Worm (Caenorhabditis elegans) whole organism, L4 larva: ENCODE results near the gene ttr-18.
A peak's percentile ranks its signal among the peaks of the same experiment; 100 is the strongest.

ENCODE experiments used
- F10B5.3 ChIP-seq: sonication (generic microtip); optimal IDR thresholded peaks from 2 replicates; lab custom pipeline; 2016; ENCODE audit warnings: mild to moderate bottlenecking, missing genetic modification characterization, missing compliant biosample characterization
- F49E8.2 ChIP-seq: sonication (generic microtip); optimal IDR thresholded peaks from 2 replicates; lab custom pipeline; 2016; ENCODE audit warnings: missing compliant biosample characterization, mild to moderate bottlenecking, missing genetic modification characterization, borderline replicate concordance
- R02D3.7 ChIP-seq: fragments of 150-350 bp; sonication (generic microtip); optimal IDR thresholded peaks from 3 replicates; lab custom pipeline; 2014; ENCODE audit warnings: missing biosample characterization, missing genetic modification characterization
- T20F7.1 ChIP-seq: fragments of 200-800 bp; sonication (Bioruptor generic); optimal IDR thresholded peaks from 2 replicates; lab custom pipeline; 2018; ENCODE audit warnings: mild to moderate bottlenecking, missing genetic modification characterization, missing compliant biosample characterization
- T26A8.4 ChIP-seq: fragments of 200-800 bp; sonication (Bioruptor generic); IDR thresholded peaks from 2 replicates; pipeline ENCODE4 v1.3.6; 2022; ENCODE audit warnings: missing genetic modification characterization, missing compliant biosample characterization
- Y105C5A.15 ChIP-seq: fragments of 200-800 bp; sonication (Bioruptor generic); IDR thresholded peaks from 2 replicates; pipeline ENCODE4 v1.3.6; 2022; ENCODE audit warnings: missing genetic modification characterization, missing compliant biosample characterization
- Y5F2A.4 ChIP-seq: fragments of 200-800 bp; sonication (Bioruptor generic); optimal IDR thresholded peaks from 2 replicates; lab custom pipeline; 2018; ENCODE audit warnings: mild to moderate bottlenecking, missing genetic modification characterization, missing compliant biosample characterization
- Y75B8A.6 ChIP-seq: fragments of 200-800 bp; sonication (Bioruptor generic); IDR thresholded peaks from 2 replicates; pipeline ENCODE4 v1.3.6; 2022; ENCODE audit warnings: missing genetic modification reagents, missing genetic modification characterization, missing compliant biosample characterization
- ZK337.2 ChIP-seq: fragments of 200-800 bp; sonication (Bioruptor generic); IDR thresholded peaks from 2 replicates; pipeline ENCODE4 v1.3.6; 2022; ENCODE audit warnings: missing genetic modification reagents, missing genetic modification characterization, missing compliant biosample characterization
- ZK546.5 ChIP-seq, 2 experiments: sonication (generic microtip); optimal IDR thresholded peaks; 2 replicates each; lab custom pipeline; 2017; ENCODE audit warnings: missing biosample characterization in 2 of 2, missing genetic modification characterization in 2 of 2
- aly-2 ChIP-seq: sonication (generic microtip); optimal IDR thresholded peaks from 2 replicates; lab custom pipeline; 2018; ENCODE audit warnings: missing biosample characterization, missing genetic modification characterization
- ama-1 ChIP-seq: fragments of 150-350 bp; optimal IDR thresholded peaks from 2 replicates; lab custom pipeline; 2014; ENCODE audit warnings: inconsistent platforms, mixed read lengths
- attf-4 ChIP-seq: sonication (generic microtip); optimal IDR thresholded peaks from 3 replicates; lab custom pipeline; 2017; ENCODE audit warnings: missing biosample characterization, missing genetic modification characterization
- ceh-28 ChIP-seq: fragments of 150-350 bp; optimal IDR thresholded peaks from 2 replicates; lab custom pipeline; 2014; ENCODE audit warnings: missing biosample characterization, missing genetic modification reagents, missing genetic modification characterization
- ces-1 ChIP-seq: fragments of 150-350 bp; sonication (generic microtip); optimal IDR thresholded peaks from 4 replicates; lab custom pipeline; 2014; ENCODE audit warnings: missing biosample characterization, missing genetic modification reagents, missing genetic modification characterization
- cey-2 ChIP-seq: sonication (generic microtip); optimal IDR thresholded peaks from 3 replicates; lab custom pipeline; 2017; ENCODE audit warnings: missing genetic modification characterization, mild to moderate bottlenecking, missing compliant biosample characterization, antibody characterized with exemption, borderline replicate concordance; ENCODE audit not compliant: insufficient read depth
- daf-12 ChIP-seq: fragments of 150-350 bp; optimal IDR thresholded peaks from 2 replicates; lab custom pipeline; 2014; ENCODE audit warnings: missing biosample characterization, missing genetic modification reagents, missing genetic modification characterization
- daf-16 ChIP-seq, 3 experiments: sonication (generic microtip); optimal IDR thresholded peaks; 2 replicates each; lab custom pipeline; 2016 to 2017; ENCODE audit warnings: missing genetic modification characterization in 3 of 3, missing genetic modification reagents in 3 of 3, mild to moderate bottlenecking in 2 of 3, missing compliant biosample characterization in 2 of 3, missing biosample characterization in 1 of 3, moderate library complexity in 1 of 3
- egl-27 ChIP-seq: sonication (generic microtip); optimal IDR thresholded peaks from 3 replicates; lab custom pipeline; 2017; ENCODE audit warnings: missing biosample characterization, missing genetic modification reagents, missing genetic modification characterization
- egl-43 ChIP-seq: fragments of 200-800 bp; sonication (Bioruptor generic); IDR thresholded peaks from 2 replicates; pipeline ENCODE4 v1.3.6; 2022; ENCODE audit warnings: missing genetic modification reagents, missing genetic modification characterization, missing compliant biosample characterization
- gei-8 ChIP-seq: fragments of 200-800 bp; sonication (Bioruptor generic); optimal IDR thresholded peaks from 2 replicates; lab custom pipeline; 2018; ENCODE audit warnings: mild to moderate bottlenecking, missing genetic modification characterization, missing compliant biosample characterization
- hif-1 ChIP-seq, 2 experiments: sonication (generic microtip); optimal IDR thresholded peaks; 2 replicates each; lab custom pipeline; 2016 to 2017; ENCODE audit warnings: missing compliant biosample characterization in 2 of 2, missing genetic modification characterization in 2 of 2, missing genetic modification reagents in 2 of 2, missing genotype in 2 of 2, mild to moderate bottlenecking in 1 of 2
- hmg-1.1 ChIP-seq: fragments of 200-800 bp; sonication (Bioruptor generic); IDR thresholded peaks from 2 replicates; pipeline ENCODE4 v1.3.6; 2022; ENCODE audit warnings: missing genetic modification reagents, missing genetic modification characterization, missing compliant biosample characterization
- lin-15B ChIP-seq: fragments of 150-350 bp; sonication (generic microtip); optimal IDR thresholded peaks from 3 replicates; lab custom pipeline; 2014; ENCODE audit warnings: missing biosample characterization, missing genetic modification characterization
- lin-38 ChIP-seq: fragments of 200-800 bp; sonication (Bioruptor generic); IDR thresholded peaks from 2 replicates; pipeline ENCODE4 v1.3.6; 2022; ENCODE audit warnings: missing genetic modification reagents, missing genetic modification characterization, missing compliant biosample characterization
- lin-39 ChIP-seq: fragments of 150-350 bp; optimal IDR thresholded peaks from 2 replicates; lab custom pipeline; 2014; ENCODE audit warnings: missing biosample characterization, missing genetic modification reagents, missing genetic modification characterization
- lsy-2 ChIP-seq, 2 experiments: fragments of 150-350 bp in 1 of 2; sonication (generic microtip) in 1 of 2; optimal IDR thresholded peaks; 2 replicates each; lab custom pipeline; 2014 to 2017; ENCODE audit warnings: missing biosample characterization in 2 of 2, missing genetic modification characterization in 2 of 2
- madf-5 ChIP-seq, 2 experiments: fragments of 200-800 bp; sonication (Bioruptor generic); IDR thresholded peaks; 2 replicates each; pipeline ENCODE4 v1.3.6; 2022; ENCODE audit warnings: missing compliant biosample characterization in 2 of 2, missing genetic modification characterization in 2 of 2
- madf-9 ChIP-seq: fragments of 200-800 bp; sonication (Bioruptor generic); conservative IDR thresholded peaks from 2 replicates; pipeline ENCODE4 v1.3.6; 2022; ENCODE audit warnings: missing genetic modification reagents, missing genetic modification characterization, missing compliant biosample characterization
- mep-1 ChIP-seq: fragments of 150-350 bp; sonication (generic microtip); optimal IDR thresholded peaks from 3 replicates; lab custom pipeline; 2014; ENCODE audit warnings: missing biosample characterization, missing genetic modification characterization
- mes-2 ChIP-seq: sonication (generic microtip); optimal IDR thresholded peaks from 2 replicates; lab custom pipeline; 2016; ENCODE audit warnings: missing genotype, mild to moderate bottlenecking, missing genetic modification characterization, missing compliant biosample characterization; ENCODE audit not compliant: poor library complexity, severe bottlenecking
- mxl-3 ChIP-seq: fragments of 200-800 bp; sonication (Bioruptor generic); optimal IDR thresholded peaks from 2 replicates; lab custom pipeline; 2018; ENCODE audit warnings: mild to moderate bottlenecking, missing genetic modification characterization, missing compliant biosample characterization
- nhr-11 ChIP-seq: fragments of 150-350 bp; optimal IDR thresholded peaks from 2 replicates; lab custom pipeline; 2014; ENCODE audit warnings: missing biosample characterization, missing genetic modification characterization
- nhr-111 ChIP-seq: fragments of 200-800 bp; sonication (Bioruptor generic); optimal IDR thresholded peaks from 2 replicates; lab custom pipeline; 2018; ENCODE audit warnings: mild to moderate bottlenecking, missing genetic modification characterization, missing compliant biosample characterization
- nhr-237 ChIP-seq: sonication (generic microtip); optimal IDR thresholded peaks from 2 replicates; lab custom pipeline; 2017; ENCODE audit warnings: missing biosample characterization, missing genetic modification characterization
- nhr-28 ChIP-seq: fragments of 150-350 bp; optimal IDR thresholded peaks from 2 replicates; lab custom pipeline; 2014; ENCODE audit warnings: missing biosample characterization, missing genetic modification characterization
- nhr-6 ChIP-seq: fragments of 150-350 bp; optimal IDR thresholded peaks from 2 replicates; lab custom pipeline; 2014; ENCODE audit warnings: missing biosample characterization, missing genetic modification characterization
- nhr-76 ChIP-seq: fragments of 150-350 bp; optimal IDR thresholded peaks from 2 replicates; lab custom pipeline; 2014; ENCODE audit warnings: missing biosample characterization, missing genetic modification characterization
- pha-4 ChIP-seq, 2 experiments: fragments of 150-350 bp in 1 of 2; fragments of 200-800 bp in 1 of 2; sonication (Bioruptor generic) in 1 of 2; IDR thresholded peaks in 1 of 2; optimal IDR thresholded peaks in 1 of 2; 2 replicates each; pipeline versions ENCODE4 v1.3.6 to Lab custom; 2014 to 2022; ENCODE audit warnings: missing genetic modification characterization in 2 of 2, missing genetic modification reagents in 2 of 2, missing biosample characterization in 1 of 2, missing compliant biosample characterization in 1 of 2
- php-3 ChIP-seq: fragments of 200-800 bp; sonication (Bioruptor generic); IDR thresholded peaks from 2 replicates; pipeline ENCODE4 v1.3.6; 2022; ENCODE audit warnings: missing genetic modification reagents, missing genetic modification characterization, missing compliant biosample characterization
- saeg-2 ChIP-seq: fragments of 200-800 bp; sonication (Bioruptor generic); IDR thresholded peaks from 2 replicates; pipeline ENCODE4 v1.3.6; 2022; ENCODE audit warnings: missing genetic modification reagents, missing genetic modification characterization, missing compliant biosample characterization
- set-16 ChIP-seq: fragments of 200-800 bp; sonication (Bioruptor generic); IDR thresholded peaks from 2 replicates; pipeline ENCODE4 v1.3.6; 2022; ENCODE audit warnings: missing genetic modification reagents, missing genetic modification characterization, missing compliant biosample characterization
- snpc-1.2 ChIP-seq: fragments of 200-800 bp; sonication (Bioruptor generic); IDR thresholded peaks from 2 replicates; pipeline ENCODE4 v1.3.6; 2022; ENCODE audit warnings: missing genetic modification reagents, missing genetic modification characterization, missing compliant biosample characterization
- spr-1 ChIP-seq: sonication (generic microtip); optimal IDR thresholded peaks from 2 replicates; lab custom pipeline; 2016; ENCODE audit warnings: mild to moderate bottlenecking, missing genetic modification characterization, missing compliant biosample characterization
- spr-3 ChIP-seq: fragments of 200-800 bp; sonication (Bioruptor generic); optimal IDR thresholded peaks from 2 replicates; lab custom pipeline; 2018; ENCODE audit warnings: mild to moderate bottlenecking, missing genetic modification characterization, missing compliant biosample characterization
- tag-97 ChIP-seq: fragments of 200-800 bp; sonication (Bioruptor generic); IDR thresholded peaks from 2 replicates; pipeline ENCODE4 v1.3.6; 2022; ENCODE audit warnings: missing genetic modification characterization, missing compliant biosample characterization
- tra-1 ChIP-seq: fragments of 200-800 bp; sonication (Bioruptor generic); IDR thresholded peaks from 2 replicates; pipeline ENCODE4 v1.3.6; 2022; ENCODE audit warnings: missing genetic modification reagents, missing genetic modification characterization, missing compliant biosample characterization
- vab-7 ChIP-seq: fragments of 200-800 bp; sonication (Bioruptor generic); IDR thresholded peaks from 2 replicates; pipeline ENCODE4 v1.3.6; 2022; ENCODE audit warnings: missing genetic modification reagents, missing genetic modification characterization, missing compliant biosample characterization
- zip-2 ChIP-seq: fragments of 150-350 bp; optimal IDR thresholded peaks from 2 replicates; lab custom pipeline; 2014; ENCODE audit warnings: missing biosample characterization, missing genetic modification characterization
- ztf-7 ChIP-seq: fragments of 150-350 bp; optimal IDR thresholded peaks from 2 replicates; lab custom pipeline; 2014; ENCODE audit warnings: missing biosample characterization, missing genetic modification characterization

Gene ttr-18

ce11 chrII:11453025-11453424 lies 33.5 kb downstream of the ttr-18 start, which contains the start of gene rsp-1 (continued):
- TF ChIP-seq spr-1 (tag; lab: Kevin White, UChicago) (peak; percentile 80), nhr-76 (tag; lab: Kevin White, UChicago) (no peak), Y75B8A.6 (GFP tag; lab: Robert Waterston, UW) (no peak), Y5F2A.4 (no peak), daf-12 (tag; lab: Kevin White, UChicago) (no peak), pha-4 (GFP tag; IDR thresholded peaks at IDR 0.05; lab: Robert Waterston, UW) (peak; percentile 46; the same call in 1 of the 2 replicates), pha-4 (tag; optimal IDR thresholded peaks at IDR 0.05; lab: Kevin White, UChicago) (peak; percentile 33), nhr-237 (tag; lab: Kevin White, UChicago) (no peak), F10B5.3 (peak; percentile 41), lin-39 (tag; lab: Kevin White, UChicago) (no peak), set-16 (GFP tag; lab: Robert Waterston, UW) (0 out of 2 replicates have a peak, but pooled peaks have one; percentile 7), cey-2 (tag; lab: Kevin White, UChicago) (no peak), aly-2 (tag; lab: Kevin White, UChicago) (no peak), tra-1 (GFP tag; lab: Robert Waterston, UW) (peak; percentile 81), nhr-11 (tag; lab: Kevin White, UChicago) (peak; percentile 77), Y105C5A.15 (no peak), nhr-28 (tag; lab: Kevin White, UChicago) (peak; percentile 79), vab-7 (GFP tag; lab: Robert Waterston, UW) (peak; percentile 46; the same call in 1 of the 2 replicates), spr-3 (GFP tag; lab: Kevin White, UChicago) (peak; percentile 49), attf-4 (tag; lab: Kevin White, UChicago) (no peak), egl-43 (peak; percentile 73; the same call in 1 of the 2 replicates), lin-38 (peak; percentile 89), ZK546.5 (tag; optimal IDR thresholded peaks at IDR 0.05; lab: Kevin White, UChicago) (no peak), lin-15B (tag; lab: Kevin White, UChicago) (no peak), T26A8.4 (peak; percentile 84), T20F7.1 (GFP tag; lab: Kevin White, UChicago) (peak; percentile 90), mep-1 (tag; lab: Kevin White, UChicago) (peak; percentile 95), tag-97 (GFP tag; lab: Robert Waterston, UW) (no peak), egl-27 (tag; lab: Kevin White, UChicago) (no peak), hmg-1.1 (GFP tag; lab: Robert Waterston, UW) (peak; percentile 90), mxl-3 (GFP tag; lab: Kevin White, UChicago) (peak; percentile 78), ZK337.2 (GFP tag; lab: Robert Waterston, UW) (no peak), F49E8.2 (tag; lab: Kevin White, UChicago) (peak; percentile 34), saeg-2 (GFP tag; lab: Robert Waterston, UW) (no peak), zip-2 (peak; percentile 55), nhr-111 (GFP tag; lab: Kevin White, UChicago) (no peak), hif-1 (tag; optimal IDR thresholded peaks at IDR 0.05; lab: Kevin White, UChicago) (peak; percentile 3 to 79), gei-8 (GFP tag; lab: Kevin White, UChicago) (no peak), ces-1 (no peak), ztf-7 (tag; lab: Kevin White, UChicago) (peak; percentile 23), ceh-28 (tag; lab: Kevin White, UChicago) (peak; percentile 48), ama-1 (peak; percentile 35), R02D3.7 (no peak), mes-2 (peak; percentile 95), lsy-2 (tag; optimal IDR thresholded peaks at IDR 0.05; lab: Kevin White, UChicago) (peak; percentile 74 to 94), daf-16 (GFP tag; optimal IDR thresholded peaks at IDR 0.05; lab: Kevin White, UChicago) (peak; percentile 15 to 28), daf-16 (tag; optimal IDR thresholded peaks at IDR 0.05; lab: Kevin White, UChicago) (peak; percentile 65), nhr-6 (tag; lab: Kevin White, UChicago) (peak; percentile 93), php-3 (GFP tag; lab: Robert Waterston, UW) (peak; percentile 76), madf-9 (GFP tag; lab: Robert Waterston, UW) (peak; percentile 75; the same call in 1 of the 2 replicates), madf-5 (GFP tag; IDR thresholded peaks at IDR 0.05; lab: Robert Waterston, UW) (no peak), snpc-1.2 (GFP tag; lab: Robert Waterston, UW) (peak; percentile 53; the same call in 1 of the 2 replicates)
